Fruit fly (Drosophila melanogaster) whole organism, prepupa: Measurements from ENCODE around the gene CG33721.

Experiments
- CG11762 ChIP-seq: fragments of 200-800 bp; sonication (Bioruptor generic); optimal IDR thresholded peaks from 3 replicates; lab custom pipeline; 2016; ENCODE audit warnings: missing biosample characterization, missing genetic modification characterization; ENCODE audit not compliant: insufficient read depth
- CG34406 ChIP-seq: fragments of 200-800 bp; sonication (Bioruptor generic); optimal IDR thresholded peaks from 3 replicates; lab custom pipeline; 2016; ENCODE audit warnings: missing biosample characterization, missing genetic modification characterization
- CG4318 ChIP-seq: fragments of 200-800 bp; sonication (Bioruptor generic); optimal IDR thresholded peaks from 3 replicates; lab custom pipeline; 2017; ENCODE audit warnings: missing biosample characterization, mild to moderate bottlenecking, missing genetic modification characterization
- CG6854 ChIP-seq: fragments of 200-800 bp; sonication (Bioruptor generic); optimal IDR thresholded peaks from 2 replicates; lab custom pipeline; 2017; ENCODE audit warnings: missing biosample characterization, mild to moderate bottlenecking, missing genetic modification characterization
- Sox102F ChIP-seq: fragments of 200-800 bp; sonication (Bioruptor generic); optimal IDR thresholded peaks from 2 replicates; lab custom pipeline; 2016; ENCODE audit warnings: missing biosample characterization, mild to moderate bottlenecking, missing genetic modification characterization
- fd59A ChIP-seq: fragments of 200-800 bp; sonication (Bioruptor generic); optimal IDR thresholded peaks from 2 replicates; lab custom pipeline; 2017; ENCODE audit warnings: missing biosample characterization, mild to moderate bottlenecking, missing genetic modification characterization, missing genetic modification reagents
- net ChIP-seq: fragments of 200-800 bp; sonication (Bioruptor generic); optimal IDR thresholded peaks from 3 replicates; lab custom pipeline; 2016; ENCODE audit warnings: missing biosample characterization, missing genetic modification characterization

DNA sequence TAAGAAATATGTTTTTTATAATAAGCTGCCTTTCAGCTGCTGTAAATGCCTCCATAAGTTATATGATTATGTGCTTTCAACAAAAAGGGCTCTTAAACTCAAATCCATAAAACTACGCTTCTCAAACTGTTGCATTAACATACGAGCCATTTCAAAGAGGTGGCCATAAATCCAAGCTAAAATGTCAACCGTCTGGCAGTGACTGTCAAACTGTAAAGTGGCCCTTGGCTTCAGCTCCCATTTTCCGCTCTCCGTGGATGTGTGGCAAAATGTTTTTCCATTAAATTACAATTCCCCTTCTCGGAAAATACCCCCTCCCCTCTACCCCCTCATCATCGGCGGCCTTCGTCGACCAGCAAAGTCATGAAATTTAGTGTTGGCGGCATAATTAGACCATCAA is 11.8 kb downstream of the CG33721 start:
- TF ChIP-seq CG4318 (no peak), CG34406 (GFP tag; lab: Kevin White, UChicago) (no peak), Sox102F (GFP tag; lab: Kevin White, UChicago) (no peak), net (GFP tag; lab: Kevin White, UChicago) (no peak), CG11762 (GFP tag; lab: Kevin White, UChicago) (no peak), fd59A (GFP tag; lab: Kevin White, UChicago) (no peak), CG6854 (no peak)
